Worm (Caenorhabditis elegans) whole organism, L4 larva: ENCODE results near the gene sre-37.

Experiments used
- ama-1 ChIP-seq: fragments of 150-350 bp; optimal IDR thresholded peaks from 2 replicates; lab custom pipeline; 2014; ENCODE audit warnings: inconsistent platforms, mixed read lengths
- ceh-44 ChIP-seq: fragments of 200-800 bp; sonication (Bioruptor generic); IDR thresholded peaks from 2 replicates; pipeline ENCODE4 v1.3.6; 2022; ENCODE audit warnings: missing genetic modification reagents, missing genetic modification characterization, missing compliant biosample characterization
- ces-1 ChIP-seq: fragments of 150-350 bp; sonication (generic microtip); optimal IDR thresholded peaks from 4 replicates; lab custom pipeline; 2014; ENCODE audit warnings: missing biosample characterization, missing genetic modification reagents, missing genetic modification characterization
- egl-43 ChIP-seq: fragments of 200-800 bp; sonication (Bioruptor generic); IDR thresholded peaks from 2 replicates; pipeline ENCODE4 v1.3.6; 2022; ENCODE audit warnings: missing genetic modification reagents, missing genetic modification characterization, missing compliant biosample characterization
- fos-1 ChIP-seq: fragments of 150-350 bp; optimal IDR thresholded peaks from 2 replicates; lab custom pipeline; 2014; ENCODE audit warnings: missing biosample characterization, missing genetic modification characterization
- hlh-30 ChIP-seq: sonication (generic microtip); optimal IDR thresholded peaks from 2 replicates; lab custom pipeline; 2017; ENCODE audit warnings: antibody characterized with exemption, mild to moderate bottlenecking, missing genetic modification characterization, missing compliant biosample characterization; ENCODE audit not compliant: insufficient read depth
- nhr-11 ChIP-seq: fragments of 150-350 bp; optimal IDR thresholded peaks from 2 replicates; lab custom pipeline; 2014; ENCODE audit warnings: missing biosample characterization, missing genetic modification characterization
- nhr-25 ChIP-seq: sonication (generic microtip); optimal IDR thresholded peaks from 2 replicates; lab custom pipeline; 2017; ENCODE audit warnings: missing genetic modification characterization, mild to moderate bottlenecking, missing compliant biosample characterization, antibody characterized with exemption, moderate library complexity, borderline replicate concordance; ENCODE audit not compliant: insufficient read depth
- pha-4 ChIP-seq, 2 experiments: fragments of 150-350 bp in 1 of 2; fragments of 200-800 bp in 1 of 2; sonication (Bioruptor generic) in 1 of 2; IDR thresholded peaks in 1 of 2; optimal IDR thresholded peaks in 1 of 2; 2 replicates each; pipeline versions ENCODE4 v1.3.6 to Lab custom; 2014 to 2022; ENCODE audit warnings: missing genetic modification characterization in 2 of 2, missing genetic modification reagents in 2 of 2, missing biosample characterization in 1 of 2, missing compliant biosample characterization in 1 of 2
- snpc-4 ChIP-seq: fragments of 150-350 bp; optimal IDR thresholded peaks from 2 replicates; lab custom pipeline; 2014; ENCODE audit warnings: missing biosample characterization, missing genetic modification characterization

ce11 chrII:12516313-12516712 is 50.7 kb downstream of the sre-37 start, which contains the start of gene srh-61:
- TF ChIP-seq pha-4 (GFP tag; IDR thresholded peaks at IDR 0.05; lab: Robert Waterston, UW) (no peak), pha-4 (tag; optimal IDR thresholded peaks at IDR 0.05; lab: Kevin White, UChicago) (no peak), fos-1 (tag; lab: Kevin White, UChicago) (no peak), hlh-30 (tag; lab: Kevin White, UChicago) (no peak), ces-1 (GFP tag; lab: Kevin White, UChicago) (no peak), snpc-4 (no peak), nhr-25 (tag; lab: Kevin White, UChicago) (no peak), egl-43 (GFP tag; lab: Robert Waterston, UW) (no peak), nhr-11 (tag; lab: Kevin White, UChicago) (no peak), ama-1 (lab: Kevin White, UChicago) (no peak), ceh-44 (GFP tag; lab: Robert Waterston, UW) (no peak)
